Worm (Caenorhabditis elegans) whole organism, L3 larva: ENCODE results near the gene mec-15.

ENCODE experiments used
- R02D3.7 ChIP-seq: fragments of 150-350 bp; optimal IDR thresholded peaks from 2 replicates; lab custom pipeline; 2014; ENCODE audit warnings: missing biosample characterization, missing genetic modification characterization
- ama-1 ChIP-seq: fragments of 150-350 bp; optimal IDR thresholded peaks from 2 replicates; lab custom pipeline; 2018
- ceh-9 ChIP-seq: sonication (generic microtip); optimal IDR thresholded peaks from 2 replicates; lab custom pipeline; 2018; ENCODE audit warnings: missing biosample characterization, missing genetic modification characterization
- egl-27 ChIP-seq: sonication (generic microtip); optimal IDR thresholded peaks from 4 replicates; lab custom pipeline; 2017; ENCODE audit warnings: missing biosample characterization, missing genetic modification reagents, missing genetic modification characterization
- nfya-1 ChIP-seq: sonication (generic microtip); optimal IDR thresholded peaks from 2 replicates; lab custom pipeline; 2017; ENCODE audit warnings: missing genetic modification characterization, mild to moderate bottlenecking, missing compliant biosample characterization, antibody characterized with exemption, moderate library complexity; ENCODE audit not compliant: insufficient read depth
- nhr-12 ChIP-seq: fragments of 150-350 bp; optimal IDR thresholded peaks from 2 replicates; lab custom pipeline; 2014; ENCODE audit warnings: missing biosample characterization, missing genetic modification characterization
- nhr-25 ChIP-seq: sonication (generic microtip); optimal IDR thresholded peaks from 2 replicates; lab custom pipeline; 2017; ENCODE audit warnings: missing biosample characterization, missing genetic modification characterization
- sea-2 ChIP-seq: fragments of 150-350 bp; sonication (generic microtip); optimal IDR thresholded peaks from 4 replicates; lab custom pipeline; 2014; ENCODE audit warnings: missing biosample characterization, missing genetic modification reagents, missing genetic modification characterization
- snpc-4 ChIP-seq: fragments of 150-350 bp; optimal IDR thresholded peaks from 2 replicates; lab custom pipeline; 2014; ENCODE audit warnings: missing biosample characterization, missing genetic modification characterization
- unc-62 ChIP-seq: fragments of 150-350 bp; sonication (generic microtip); optimal IDR thresholded peaks from 4 replicates; lab custom pipeline; 2014; ENCODE audit warnings: missing biosample characterization, missing genetic modification reagents, missing genetic modification characterization
- ztf-4 ChIP-seq: fragments of 150-350 bp; optimal IDR thresholded peaks from 2 replicates; lab custom pipeline; 2014; ENCODE audit warnings: missing biosample characterization, missing genetic modification characterization

- TF ChIP-seq sea-2 (GFP tag; lab: Kevin White, UChicago) (no peak), unc-62 (no peak), ceh-9 (no peak), ztf-4 (no peak), ama-1 (lab: Kevin White, UChicago) (no peak), egl-27 (no peak), nhr-12 (no peak), snpc-4 (no peak), nhr-25 (tag; lab: Kevin White, UChicago) (no peak), R02D3.7 (tag; lab: Kevin White, UChicago) (no peak), nfya-1 (tag; lab: Kevin White, UChicago) (no peak)
Observed at ce11 chrII:10271093-10271492, 31.6 kb upstream of the mec-15 start, which contains the start of gene F54B3.4.
